Worm (Caenorhabditis elegans): ENCODE data around the gene Y53G8AR.9.

Gene Y53G8AR.9

ce11 chrIII:3279304-3279703 is 41.7 kb downstream of the Y53G8AR.9 start (continued):
- TF ChIP-seq B0336.3 (GFP tag; IDR thresholded peaks at IDR 0.05) (peak; percentile 46; the same call in 1 of the 2 replicates), snpc-3.4 (tag; optimal IDR thresholded peaks at IDR 0.05) (no peak), cebp-2 (GFP tag; IDR thresholded peaks at IDR 0.05) (no peak), B0261.1 (tag; optimal IDR thresholded peaks at IDR 0.05) (no peak), sptf-2 (GFP tag; optimal IDR thresholded peaks at IDR 0.05) (no peak), ekl-4 (GFP tag; IDR thresholded peaks at IDR 0.05) (0 out of 2 replicates have a peak, but pooled peaks have one; percentile 59), bed-1 (GFP tag; IDR thresholded peaks at IDR 0.05) (no peak), hmg-1.2 (GFP tag; IDR thresholded peaks at IDR 0.05) (peak; percentile 98), attf-5 (GFP tag; optimal IDR thresholded peaks at IDR 0.05) (peak; percentile 62), mcd-1 (GFP tag; IDR thresholded peaks at IDR 0.05) (peak; percentile 56), lin-40 (tag; optimal IDR thresholded peaks at IDR 0.05) (peak; percentile 88), gei-17 (GFP tag; optimal IDR thresholded peaks at IDR 0.05) (peak; percentile 6), ztf-26 (tag; optimal IDR thresholded peaks at IDR 0.05) (peak; percentile 91), chd-7 (tag; optimal IDR thresholded peaks at IDR 0.05) (no peak), somi-1 (GFP tag; optimal IDR thresholded peaks at IDR 0.05) (peak; percentile 84), lin-54 (GFP tag; optimal IDR thresholded peaks at IDR 0.05) (peak; percentile 50), F57C9.4 (tag; optimal IDR thresholded peaks at IDR 0.05) (no peak), F23B12.7 (tag; optimal IDR thresholded peaks at IDR 0.05; ENCODE audit: insufficient read depth) (no peak), tlf-1 (GFP tag; optimal IDR thresholded peaks at IDR 0.05) (peak; percentile 0), ztf-28 (GFP tag; IDR thresholded peaks at IDR 0.05) (no peak)

ce11 chrIII:3278610-3279009 is 42.4 kb downstream of the Y53G8AR.9 start, which contains the start of gene Y53G8AM.8:
Y53G8AM.8 (minus strand) TSS chrIII:3278710.
- TF ChIP-seq lin-40 (tag; optimal IDR thresholded peaks at IDR 0.05) (no peak), Y53F4B.3 (GFP tag; IDR thresholded peaks at IDR 0.05) (no peak), C06A6.2 (GFP tag; conservative IDR thresholded peaks at IDR 0.05) (no peak), ceh-100 (GFP tag; IDR thresholded peaks at IDR 0.05) (no peak), ztf-6 (GFP tag; IDR thresholded peaks at IDR 0.05) (no peak), ztf-22 (GFP tag; optimal IDR thresholded peaks at IDR 0.05) (no peak), K12H6.12 (tag; optimal IDR thresholded peaks at IDR 0.05) (no peak), egrh-3 (GFP tag; IDR thresholded peaks at IDR 0.05) (no peak), nfyb-1 (GFP tag; IDR thresholded peaks at IDR 0.05) (no peak)

ce11 chrIII:3273141-3273540 is 47.9 kb downstream of the Y53G8AR.9 start:
- TF ChIP-seq B0019.2 (GFP tag; conservative IDR thresholded peaks at IDR 0.05): no peak
- TF ChIP-seq cebp-2 (GFP tag; IDR thresholded peaks at IDR 0.05): no peak
- peak; percentile 23 for TF ChIP-seq attf-5 (GFP tag; optimal IDR thresholded peaks at IDR 0.05)
- TF ChIP-seq unc-62 (GFP tag; optimal IDR thresholded peaks at IDR 0.05): no peak
- TF ChIP-seq ceh-40 (GFP tag; IDR thresholded peaks at IDR 0.05): no peak
- no peak for TF ChIP-seq tbp1 (GFP tag; optimal IDR thresholded peaks at IDR 0.05)
- TF ChIP-seq nfya-1 (tag; optimal IDR thresholded peaks at IDR 0.05; ENCODE audit: borderline replicate concordance, insufficient read depth): no peak
- TF ChIP-seq hmg-1.2 (GFP tag; IDR thresholded peaks at IDR 0.05): peak; percentile 26; the same call in 1 of the 2 replicates
- no peak for TF ChIP-seq ama-1 (optimal IDR thresholded peaks at IDR 0.05)
- no peak for TF ChIP-seq ama-1 (GFP tag; optimal IDR thresholded peaks at IDR 0.05)
- TF ChIP-seq B0261.1 (tag; optimal IDR thresholded peaks at IDR 0.05): no peak
- no peak for TF ChIP-seq dpff-1 (tag; optimal IDR thresholded peaks at IDR 0.05)
- TF ChIP-seq egl-44 (GFP tag; IDR thresholded peaks at IDR 0.05): no peak
- TF ChIP-seq efl-1 (GFP tag; optimal IDR thresholded peaks at IDR 0.05): no peak
- no peak for TF ChIP-seq F55B11.4 (tag; optimal IDR thresholded peaks at IDR 0.05; ENCODE audit: borderline replicate concordance, insufficient read depth)
- no peak for TF ChIP-seq fkh-3 (tag; optimal IDR thresholded peaks at IDR 0.05)
- TF ChIP-seq tlf-1 (GFP tag; optimal IDR thresholded peaks at IDR 0.05): no peak
- TF ChIP-seq madf-3 (GFP tag; IDR thresholded peaks at IDR 0.05): no peak
- no peak for TF ChIP-seq ZK185.1 (tag; optimal IDR thresholded peaks at IDR 0.05; ENCODE audit: poor library complexity, severe bottlenecking)
- TF ChIP-seq hrde-1 (tag; optimal IDR thresholded peaks at IDR 0.05; ENCODE audit: borderline replicate concordance): no peak
- TF ChIP-seq hmg-20 (GFP tag; IDR thresholded peaks at IDR 0.05): no peak
- TF ChIP-seq K11D2.4 (GFP tag; IDR thresholded peaks at IDR 0.05): no peak
- no peak for TF ChIP-seq let-607 (tag; optimal IDR thresholded peaks at IDR 0.05)
